Fruit fly (Drosophila melanogaster): ENCODE measurements around the gene CG42654.
A peak's percentile ranks its signal among the peaks of the same experiment; 100 is the strongest.

Gene CG42654

dm6 chr3L:19932917-19933316 is 21.4 kb downstream of the CG42654 start (continued):
- TF ChIP-seq bbx (GFP tag; IDR thresholded peaks at IDR 0.05; ENCODE audit: partially characterized antibody): no peak
- TF ChIP-seq gro (GFP tag; optimal IDR thresholded peaks at IDR 0.05): peak; percentile 39
- TF ChIP-seq chinmo (GFP tag; IDR thresholded peaks at IDR 0.05; ENCODE audit: partially characterized antibody): 0 out of 4 replicates have a peak, but pooled peaks have one; percentile 60
- TF ChIP-seq CG4820 (GFP tag; optimal IDR thresholded peaks at IDR 0.05): no peak
- no peak for TF ChIP-seq E2f1 (GFP tag; IDR thresholded peaks at IDR 0.05)
- peak; percentile 78 for TF ChIP-seq wek (GFP tag; optimal IDR thresholded peaks at IDR 0.05)
- TF ChIP-seq CG4328 (GFP tag; optimal IDR thresholded peaks at IDR 0.05): no peak
- TF ChIP-seq amos (GFP tag; IDR thresholded peaks at IDR 0.05; ENCODE audit: partially characterized antibody): no peak
- TF ChIP-seq ftz-f1 (GFP tag; optimal IDR thresholded peaks at IDR 0.05): no peak
- TF ChIP-seq Camta (GFP tag; optimal IDR thresholded peaks at IDR 0.05): no peak
- TF ChIP-seq CG10267 (tag; optimal IDR thresholded peaks at IDR 0.05): no peak
- TF ChIP-seq CG3281 (GFP tag; optimal IDR thresholded peaks at IDR 0.05): peak; percentile 55
- peak; percentile 17 for TF ChIP-seq Antp (GFP tag; optimal IDR thresholded peaks at IDR 0.05)
- no peak for TF ChIP-seq abd-A (tag; optimal IDR thresholded peaks at IDR 0.05)
- TF ChIP-seq lab (GFP tag; optimal IDR thresholded peaks at IDR 0.05): peak; percentile 82
- peak; percentile 27 for TF ChIP-seq MTF-1 (GFP tag; optimal IDR thresholded peaks at IDR 0.05; ENCODE audit: borderline replicate concordance)
- no peak for TF ChIP-seq vnd (GFP tag; IDR thresholded peaks at IDR 0.05; ENCODE audit: partially characterized antibody)
- TF ChIP-seq insv (GFP tag; optimal IDR thresholded peaks at IDR 0.05): peak in 1 of 2 experiments; percentile 12
- no peak for TF ChIP-seq MESR4 (GFP tag; optimal IDR thresholded peaks at IDR 0.05)
- TF ChIP-seq chif (GFP tag; optimal IDR thresholded peaks at IDR 0.05): no peak
- TF ChIP-seq Sin3A (optimal IDR thresholded peaks at IDR 0.05): no peak
- TF ChIP-seq Chrac-16 (GFP tag; optimal IDR thresholded peaks at IDR 0.05): no peak
- TF ChIP-seq Med (GFP tag): peak; percentile 89
- no peak for TF ChIP-seq Hr3 (GFP tag; optimal IDR thresholded peaks at IDR 0.05)
- TF ChIP-seq CG4730 (GFP tag; IDR thresholded peaks at IDR 0.05): no peak
- TF ChIP-seq Atf6 (GFP tag; IDR thresholded peaks at IDR 0.05): peak; percentile 59; the same call in 1 of the 2 replicates
- TF ChIP-seq nerfin-2 (GFP tag; IDR thresholded peaks at IDR 0.05; ENCODE audit: partially characterized antibody): no peak
- no peak for TF ChIP-seq gt (GFP tag; IDR thresholded peaks at IDR 0.05)
- TF ChIP-seq oc (tag; optimal IDR thresholded peaks at IDR 0.05): no peak
- no peak for TF ChIP-seq gfzf (GFP tag; optimal IDR thresholded peaks at IDR 0.05)
- TF ChIP-seq Dref (GFP tag; IDR thresholded peaks at IDR 0.05): no peak
- TF ChIP-seq CG3065 (GFP tag; optimal IDR thresholded peaks at IDR 0.05): no peak
- TF ChIP-seq eyg (GFP tag; optimal IDR thresholded peaks at IDR 0.05): peak; percentile 0
- no peak for TF ChIP-seq gce (GFP tag; IDR thresholded peaks at IDR 0.05)
- TF ChIP-seq CG18476 (GFP tag; optimal IDR thresholded peaks at IDR 0.05): no peak
- no peak for TF ChIP-seq NFAT (GFP tag; IDR thresholded peaks at IDR 0.05)
- no peak for TF ChIP-seq fd96Cb (tag; optimal IDR thresholded peaks at IDR 0.05)
- peak; percentile 8 for TF ChIP-seq CG14710 (tag; optimal IDR thresholded peaks at IDR 0.05)
- TF ChIP-seq jing (GFP tag; optimal IDR thresholded peaks at IDR 0.05): no peak
- no peak for TF ChIP-seq CG31224 (GFP tag; IDR thresholded peaks at IDR 0.05)
- TF ChIP-seq CG3163 (GFP tag; optimal IDR thresholded peaks at IDR 0.05): peak; percentile 52
- no peak for TF ChIP-seq mam (GFP tag; optimal IDR thresholded peaks at IDR 0.05)
- peak; percentile 2 for TF ChIP-seq CG2712 (tag; optimal IDR thresholded peaks at IDR 0.05)
- TF ChIP-seq YL-1 (GFP tag; optimal IDR thresholded peaks at IDR 0.05): no peak
- peak; percentile 25 for TF ChIP-seq CG8281 (tag; optimal IDR thresholded peaks at IDR 0.05)
- peak; percentile 64 for TF ChIP-seq CrebB (tag; optimal IDR thresholded peaks at IDR 0.05)
- TF ChIP-seq CG9727 (GFP tag; optimal IDR thresholded peaks at IDR 0.05): no peak
- no peak for TF ChIP-seq mld (GFP tag; IDR thresholded peaks at IDR 0.05; ENCODE audit: partially characterized antibody)
- TF ChIP-seq Tbp (GFP tag; optimal IDR thresholded peaks at IDR 0.05): no peak
- no peak for TF ChIP-seq CG11398 (GFP tag; optimal IDR thresholded peaks at IDR 0.05)
- no peak for TF ChIP-seq klu (GFP tag; IDR thresholded peaks at IDR 0.05)

All from whole organism, embryonic.